Worm (Caenorhabditis elegans): ENCODE data around the gene pho-9.

pho-9 gene

DNA sequence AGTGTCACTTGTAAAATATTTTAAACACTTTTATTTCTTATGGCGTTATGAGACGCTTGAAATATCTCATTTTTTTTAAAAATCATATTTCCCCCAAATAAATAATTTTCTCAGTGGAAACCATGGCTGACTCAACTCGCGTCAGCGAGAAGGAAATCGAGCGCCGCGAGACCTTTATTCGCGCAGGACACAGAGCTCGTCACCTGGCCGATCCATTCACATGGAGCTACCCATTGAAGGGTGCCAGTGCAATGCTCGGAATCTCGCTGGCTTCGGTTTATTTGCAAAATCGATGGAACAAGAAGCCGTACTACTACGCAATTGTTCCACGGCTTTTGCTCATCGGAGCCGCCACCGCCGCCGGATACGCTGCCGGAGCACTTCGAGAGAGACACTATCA lies 26.1 kb upstream of the pho-9 start, which contains the start of gene nduc-2:
TSS of gene nduc-2 (plus strand) at position 113 of the 400 bp plus-strand sequence.
- no peak for TF ChIP-seq flt-1 (GFP tag; IDR thresholded peaks at IDR 0.05)
- TF ChIP-seq hmg-4 (GFP tag; optimal IDR thresholded peaks at IDR 0.05) = no peak
- TF ChIP-seq tra-4 (tag; optimal IDR thresholded peaks at IDR 0.05) = no peak
- no peak for TF ChIP-seq ceh-36 (tag; optimal IDR thresholded peaks at IDR 0.05)
- no peak for TF ChIP-seq B0310.2 (tag; optimal IDR thresholded peaks at IDR 0.05)
- no peak for TF ChIP-seq ama-1 (optimal IDR thresholded peaks at IDR 0.05)

DNA sequence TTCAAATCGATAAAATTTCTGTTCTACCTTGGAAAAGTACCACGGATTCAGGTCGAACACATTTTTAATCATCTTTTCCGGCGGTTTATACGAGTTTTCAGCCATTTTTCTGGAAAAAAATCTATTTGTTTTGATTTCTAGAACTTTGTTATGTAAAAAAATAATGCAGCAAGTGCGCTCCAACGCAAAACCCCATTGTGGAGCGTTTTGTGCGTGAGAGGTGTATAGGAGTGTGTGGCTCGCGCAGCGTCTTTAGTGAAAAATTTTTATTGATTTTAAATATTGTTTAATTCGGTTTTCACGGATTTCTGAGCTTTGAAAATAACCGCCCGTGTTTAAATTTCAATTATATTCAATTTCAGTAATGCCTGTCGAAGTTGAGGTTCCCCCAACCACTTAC lies 25.2 kb upstream of the pho-9 start, which contains the start of gene Y71H2AM.20:
TSS of gene Y71H2AM.20 (minus strand) at position 109 of the 400 bp plus-strand sequence.
- TF ChIP-seq tra-4 (tag; optimal IDR thresholded peaks at IDR 0.05) (peak; percentile 5), hmg-4 (GFP tag; optimal IDR thresholded peaks at IDR 0.05) (peak; percentile 28), pes-1 (GFP tag; IDR thresholded peaks at IDR 0.05) (peak; percentile 73), F13C5.2 (tag; optimal IDR thresholded peaks at IDR 0.05) (peak; percentile 87), ceh-36 (tag; optimal IDR thresholded peaks at IDR 0.05) (peak; percentile 58), tbx-11 (GFP tag; IDR thresholded peaks at IDR 0.05) (0 out of 2 replicates have a peak, but pooled peaks have one; percentile 38), B0310.2 (tag; optimal IDR thresholded peaks at IDR 0.05) (peak; percentile 44), aly-1 (tag; optimal IDR thresholded peaks at IDR 0.05) (no peak), ets-7 (tag; optimal IDR thresholded peaks at IDR 0.05) (no peak), flt-1 (GFP tag; IDR thresholded peaks at IDR 0.05) (0 out of 2 replicates have a peak, but pooled peaks have one; percentile 53), hnd-1 (tag; optimal IDR thresholded peaks at IDR 0.05) (no peak), scrt-1 (GFP tag; IDR thresholded peaks at IDR 0.05) (0 out of 2 replicates have a peak, but pooled peaks have one; percentile 55), tbx-37 (GFP tag; conservative IDR thresholded peaks at IDR 0.05) (peak; percentile 37; the same call in 1 of the 2 replicates), ceh-13 (GFP tag; optimal IDR thresholded peaks at IDR 0.05) (no peak), ama-1 (optimal IDR thresholded peaks at IDR 0.05) (no peak), hmbx-1 (tag; optimal IDR thresholded peaks at IDR 0.05) (no peak), sea-1 (GFP tag; conservative IDR thresholded peaks at IDR 0.05) (peak; percentile 72)

DNA sequence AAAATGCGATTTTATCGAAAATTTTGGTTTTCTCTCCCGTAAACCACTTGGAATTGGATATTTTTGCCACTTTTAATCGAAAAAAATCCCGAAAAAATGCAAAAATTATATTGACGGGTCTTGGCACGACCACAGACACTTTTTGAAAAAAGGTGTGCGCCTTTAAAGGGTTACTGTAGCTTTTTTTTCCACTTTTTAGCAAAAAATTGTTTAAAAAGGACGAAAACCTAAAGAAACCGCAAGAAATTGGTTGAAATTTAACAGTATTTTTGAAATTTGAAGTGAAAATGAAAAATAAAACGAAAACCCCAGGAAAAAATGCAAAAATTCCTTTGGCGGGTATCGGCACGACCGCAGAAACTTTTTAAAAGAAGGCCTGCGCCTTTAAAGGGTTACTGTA lies 21.2 kb upstream of the pho-9 start:
- TF ChIP-seq B0310.2 (tag; optimal IDR thresholded peaks at IDR 0.05) = no peak
- no peak for TF ChIP-seq aly-1 (tag; optimal IDR thresholded peaks at IDR 0.05)
- TF ChIP-seq ets-7 (tag; optimal IDR thresholded peaks at IDR 0.05) = no peak
- TF ChIP-seq scrt-1 (GFP tag; IDR thresholded peaks at IDR 0.05) = no peak
- TF ChIP-seq hmbx-1 (tag; optimal IDR thresholded peaks at IDR 0.05) = no peak
- TF ChIP-seq hnd-1 (tag; optimal IDR thresholded peaks at IDR 0.05) = no peak
- TF ChIP-seq tra-4 (tag; optimal IDR thresholded peaks at IDR 0.05) = no peak
- TF ChIP-seq flt-1 (GFP tag; IDR thresholded peaks at IDR 0.05) = no peak
- no peak for TF ChIP-seq tbx-11 (GFP tag; IDR thresholded peaks at IDR 0.05)
- no peak for TF ChIP-seq sea-1 (GFP tag; conservative IDR thresholded peaks at IDR 0.05)

DNA sequence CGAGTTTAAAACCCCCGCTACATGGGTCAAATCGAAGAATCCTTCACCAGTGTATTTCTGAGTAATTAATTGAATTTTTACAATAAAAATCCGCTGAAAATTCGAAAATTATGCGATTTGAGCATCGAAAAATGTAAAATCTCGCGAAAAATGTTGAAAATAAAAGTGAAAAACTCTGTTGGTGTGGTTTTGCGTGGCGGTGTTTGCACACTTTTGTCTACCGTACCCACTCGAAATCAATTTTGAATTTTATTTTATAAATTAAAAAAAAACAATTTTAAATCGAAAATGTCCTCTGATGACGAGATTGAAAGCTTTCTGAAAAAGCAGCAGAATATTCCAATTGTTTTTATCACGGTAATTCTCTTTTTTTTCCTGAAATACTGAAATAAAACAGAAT lies 20.2 kb upstream of the pho-9 start, which contains the start of gene Y71H2AM.6:
TSS of gene Y71H2AM.6 (plus strand) at position 264 of the 400 bp plus-strand sequence.
- TF ChIP-seq pes-1 (GFP tag; IDR thresholded peaks at IDR 0.05) = no peak
- peak; percentile 20 for TF ChIP-seq F13C5.2 (tag; optimal IDR thresholded peaks at IDR 0.05)

DNA sequence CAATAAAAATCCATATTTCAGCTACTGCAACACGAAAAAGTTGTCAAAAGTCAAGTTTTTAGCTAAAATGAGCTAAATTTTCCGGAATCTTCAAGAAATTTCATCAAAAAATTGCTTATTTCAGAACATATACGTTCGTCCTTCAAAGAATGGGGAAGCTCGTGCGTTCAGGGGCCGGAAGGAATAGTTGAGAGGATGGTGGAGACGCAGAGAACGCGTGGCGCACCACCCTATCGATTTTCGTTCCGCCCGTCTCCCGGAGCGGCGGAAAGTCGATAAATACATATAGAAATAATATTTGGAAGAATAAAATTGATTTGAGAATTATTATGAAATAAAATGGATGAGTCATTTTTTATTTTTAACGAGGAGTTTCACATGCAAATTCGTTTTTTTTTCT lies 19.7 kb upstream of the pho-9 start:
- no peak for TF ChIP-seq ceh-36 (tag; optimal IDR thresholded peaks at IDR 0.05)
- TF ChIP-seq hmbx-1 (tag; optimal IDR thresholded peaks at IDR 0.05) = no peak
- peak; percentile 76 for TF ChIP-seq ets-7 (tag; optimal IDR thresholded peaks at IDR 0.05)

DNA sequence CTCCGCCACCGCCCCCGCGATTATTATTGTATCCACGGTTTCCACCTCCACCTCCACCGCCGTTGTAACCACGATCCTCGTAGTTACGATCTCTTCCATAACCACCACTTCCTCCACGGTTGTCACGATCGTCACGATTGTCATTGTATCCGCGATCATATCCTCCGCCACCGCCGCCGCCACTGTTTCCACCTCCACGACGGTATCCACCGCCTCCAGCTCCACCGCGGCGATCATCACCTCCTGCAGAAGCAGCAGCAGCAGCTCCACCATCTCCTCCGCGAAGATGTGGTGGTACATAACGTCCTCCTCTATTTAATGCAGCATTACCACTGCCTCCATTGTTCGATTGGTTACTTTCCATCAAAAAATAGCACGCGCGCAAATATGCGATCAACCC lies 18.0 kb upstream of the pho-9 start, which contains the start of gene laf-1:
TSS of gene laf-1 (minus strand) at position 399 of the 400 bp plus-strand sequence.
- TF ChIP-seq scrt-1 (GFP tag; IDR thresholded peaks at IDR 0.05) (no peak), tra-4 (tag; optimal IDR thresholded peaks at IDR 0.05) (no peak), ets-7 (tag; optimal IDR thresholded peaks at IDR 0.05) (no peak), tbx-37 (GFP tag; conservative IDR thresholded peaks at IDR 0.05) (no peak), B0310.2 (tag; optimal IDR thresholded peaks at IDR 0.05) (no peak), ceh-13 (GFP tag; optimal IDR thresholded peaks at IDR 0.05) (no peak), flt-1 (GFP tag; IDR thresholded peaks at IDR 0.05) (no peak), hmbx-1 (tag; optimal IDR thresholded peaks at IDR 0.05) (no peak), tbx-11 (GFP tag; IDR thresholded peaks at IDR 0.05) (no peak), aly-1 (tag; optimal IDR thresholded peaks at IDR 0.05) (no peak), ceh-36 (tag; optimal IDR thresholded peaks at IDR 0.05) (no peak), hnd-1 (tag; optimal IDR thresholded peaks at IDR 0.05) (no peak), ama-1 (optimal IDR thresholded peaks at IDR 0.05) (no peak), pes-1 (GFP tag; IDR thresholded peaks at IDR 0.05) (no peak), sea-1 (GFP tag; conservative IDR thresholded peaks at IDR 0.05) (no peak), F13C5.2 (tag; optimal IDR thresholded peaks at IDR 0.05) (no peak), hmg-4 (GFP tag; optimal IDR thresholded peaks at IDR 0.05) (no peak)

DNA sequence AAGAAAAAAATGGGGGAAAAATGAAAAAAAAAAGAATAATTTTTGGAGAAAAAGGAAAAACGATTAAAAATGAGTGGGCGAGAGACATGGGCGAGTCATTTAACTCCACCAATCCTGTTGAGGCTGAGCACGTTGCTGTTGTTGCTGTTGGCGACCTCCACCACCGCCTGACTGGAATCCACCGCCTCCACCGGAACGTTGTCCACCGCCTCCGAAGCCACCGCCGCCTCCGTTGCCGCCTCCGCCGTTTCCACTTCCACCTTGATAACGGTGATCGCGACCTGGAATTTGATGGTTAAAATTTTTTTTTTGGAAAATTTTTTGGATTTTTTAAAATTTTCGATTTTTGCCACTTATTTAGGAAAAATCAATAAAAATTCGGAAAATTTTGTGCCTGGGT lies 10.1 kb upstream of the pho-9 start:
- no peak for TF ChIP-seq flt-1 (GFP tag; IDR thresholded peaks at IDR 0.05)
- TF ChIP-seq sea-1 (GFP tag; conservative IDR thresholded peaks at IDR 0.05) = no peak
- TF ChIP-seq aly-1 (tag; optimal IDR thresholded peaks at IDR 0.05) = no peak
- no peak for TF ChIP-seq tbx-11 (GFP tag; IDR thresholded peaks at IDR 0.05)
- TF ChIP-seq ceh-13 (GFP tag; optimal IDR thresholded peaks at IDR 0.05) = no peak
- no peak for TF ChIP-seq pes-1 (GFP tag; IDR thresholded peaks at IDR 0.05)
- TF ChIP-seq hnd-1 (tag; optimal IDR thresholded peaks at IDR 0.05) = no peak
- TF ChIP-seq tbx-37 (GFP tag; conservative IDR thresholded peaks at IDR 0.05) = no peak
- no peak for TF ChIP-seq scrt-1 (GFP tag; IDR thresholded peaks at IDR 0.05)
- TF ChIP-seq tra-4 (tag; optimal IDR thresholded peaks at IDR 0.05) = no peak
- no peak for TF ChIP-seq ets-7 (tag; optimal IDR thresholded peaks at IDR 0.05)
- no peak for TF ChIP-seq hmg-4 (GFP tag; optimal IDR thresholded peaks at IDR 0.05)

DNA sequence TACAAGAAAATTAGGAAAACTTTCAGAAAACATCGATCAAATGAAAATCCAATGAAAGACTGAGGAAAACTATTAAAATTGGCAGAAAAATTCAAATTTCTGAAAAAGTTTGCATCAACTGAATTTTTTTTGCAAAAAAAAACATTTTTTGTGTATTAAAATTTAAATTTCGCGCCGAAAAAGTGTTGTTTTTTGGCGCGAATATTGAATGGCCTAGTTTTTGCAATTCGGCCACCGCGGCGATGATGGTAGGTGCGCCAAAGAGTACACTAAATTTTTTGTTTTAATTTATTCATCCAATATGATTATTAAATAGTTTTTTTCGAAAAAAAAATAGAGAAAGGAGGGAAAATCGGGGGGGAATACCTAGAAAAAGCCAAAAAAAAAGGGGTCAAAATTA lies 8.5 kb upstream of the pho-9 start:
- no peak for TF ChIP-seq hmg-4 (GFP tag; optimal IDR thresholded peaks at IDR 0.05)

Data from whole organism, early embryonic.